Worm (Caenorhabditis elegans) whole organism, L2 larva: ENCODE results near the gene Y38H6C.8.

Experiments used
- ZK546.5 ChIP-seq: sonication (generic microtip); optimal IDR thresholded peaks from 2 replicates; lab custom pipeline; 2017; ENCODE audit warnings: missing biosample characterization, missing genetic modification characterization
- fos-1 ChIP-seq: fragments of 150-350 bp; optimal IDR thresholded peaks from 2 replicates; lab custom pipeline; 2014; ENCODE audit warnings: missing biosample characterization, missing genetic modification characterization
- nhr-11 ChIP-seq: fragments of 150-350 bp; optimal IDR thresholded peaks from 2 replicates; lab custom pipeline; 2014; ENCODE audit warnings: missing biosample characterization, missing genetic modification characterization
- sma-3 ChIP-seq: sonication (generic microtip); optimal IDR thresholded peaks from 2 replicates; lab custom pipeline; 2016; ENCODE audit warnings: missing genetic modification reagents, missing genetic modification characterization, missing compliant biosample characterization

DNA sequence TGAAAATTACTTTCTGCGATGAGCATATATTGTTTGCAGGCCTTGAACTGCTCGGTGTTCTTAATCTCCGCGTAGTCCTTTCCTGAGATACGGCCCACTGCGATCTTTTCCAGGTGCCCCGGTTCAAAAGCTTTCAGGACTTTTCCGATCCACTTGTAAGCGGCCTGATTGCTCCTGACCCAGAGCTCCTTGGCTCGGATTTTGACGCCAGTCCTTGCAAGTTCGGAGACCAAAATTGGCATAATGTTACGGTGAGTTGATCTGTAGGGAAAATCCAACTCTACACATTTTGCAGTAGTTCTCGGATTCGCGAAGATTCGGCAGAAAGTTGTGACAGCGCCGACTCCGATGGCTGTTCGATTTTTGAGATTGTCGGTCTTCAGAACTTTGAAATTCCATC lies 3.2 kb downstream of the Y38H6C.8 start:
- TF ChIP-seq fos-1 (tag; lab: Kevin White, UChicago) (no peak), sma-3 (GFP tag; lab: Kevin White, UChicago) (no peak), ZK546.5 (tag; lab: Kevin White, UChicago) (no peak), nhr-11 (no peak)
